Fruit fly (Drosophila melanogaster): Measurements from ENCODE around the gene CG2444.

DNA sequence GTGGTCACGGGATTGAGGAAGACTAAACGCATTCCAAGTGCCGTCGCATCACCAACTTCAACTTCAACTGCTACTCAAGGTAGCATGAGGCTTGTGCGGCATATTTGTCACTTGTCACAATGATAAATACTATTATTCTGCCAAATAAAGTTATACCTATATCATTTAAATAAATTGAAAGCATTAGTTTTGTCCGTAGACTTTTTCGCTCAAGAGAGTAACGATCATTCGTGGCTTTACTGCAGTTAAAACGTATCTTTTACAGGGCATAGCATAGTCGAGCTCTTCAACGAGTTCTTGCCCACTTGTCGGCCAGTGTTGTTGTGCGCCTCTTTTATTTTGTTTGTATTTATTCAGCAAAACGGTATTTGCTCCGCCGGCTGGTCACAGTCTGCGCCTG lies 31.3 kb upstream of the CG2444 start:
- TF ChIP-seq usp (GFP tag; optimal IDR thresholded peaks at IDR 0.05) (no peak), fru (GFP tag; optimal IDR thresholded peaks at IDR 0.05) (no peak)

Data from whole organism, wandering third instar larva.